Fruit fly (Drosophila melanogaster) whole organism, embryonic: ENCODE results near the gene CG46430.

ENCODE experiments used
- Ada2b ChIP-seq: fragments of 200-800 bp; sonication (Bioruptor generic); IDR thresholded peaks from 2 replicates; pipeline ENCODE4 v1.3.6; 2022; ENCODE audit warnings: missing biosample characterization, missing genetic modification characterization
- Asciz ChIP-seq: fragments of 200-800 bp; sonication (Bioruptor generic); optimal IDR thresholded peaks from 2 replicates; lab custom pipeline; 2017; ENCODE audit warnings: missing biosample characterization, mild to moderate bottlenecking, missing genetic modification characterization, missing genetic modification reagents
- CG10267 ChIP-seq: fragments of 200-800 bp; sonication (Bioruptor generic); optimal IDR thresholded peaks from 2 replicates; lab custom pipeline; 2018; ENCODE audit warnings: missing biosample characterization, mild to moderate bottlenecking, missing genetic modification characterization, moderate library complexity
- CG12391 ChIP-seq: fragments of 200-800 bp; sonication (Bioruptor generic); optimal IDR thresholded peaks from 3 replicates; lab custom pipeline; 2018; ENCODE audit warnings: missing biosample characterization, mild to moderate bottlenecking, missing genetic modification characterization, moderate library complexity
- CG14050 ChIP-seq: fragments of 200-800 bp; sonication (Bioruptor generic); IDR thresholded peaks from 3 replicates; pipeline ENCODE4 v1.3.6; 2022; ENCODE audit warnings: missing biosample characterization, missing genetic modification characterization
- CG15011 ChIP-seq: fragments of 200-800 bp; sonication (Bioruptor generic); optimal IDR thresholded peaks from 3 replicates; lab custom pipeline; 2018; ENCODE audit warnings: missing biosample characterization, mild to moderate bottlenecking, missing genetic modification characterization
- CG15269 ChIP-seq: fragments of 200-800 bp; sonication (Bioruptor generic); optimal IDR thresholded peaks from 2 replicates; lab custom pipeline; 2018; ENCODE audit warnings: missing biosample characterization, mild to moderate bottlenecking, missing genetic modification characterization, moderate library complexity
- CG1602 ChIP-seq: fragments of 200-800 bp; sonication (Bioruptor generic); optimal IDR thresholded peaks from 3 replicates; lab custom pipeline; 2016; ENCODE audit warnings: missing biosample characterization, missing genetic modification characterization
- CG1603 ChIP-seq: fragments of 200-800 bp; sonication (Bioruptor generic); optimal IDR thresholded peaks from 2 replicates; lab custom pipeline; 2019; ENCODE audit warnings: missing biosample characterization, mild to moderate bottlenecking, missing genetic modification characterization, moderate library complexity
- CG17361 ChIP-seq: fragments of 200-800 bp; sonication (Bioruptor generic); IDR thresholded peaks from 3 replicates; pipeline ENCODE4 v1.3.6; 2022; ENCODE audit warnings: missing biosample characterization, missing genetic modification characterization
- CG17385 ChIP-seq: fragments of 200-800 bp; sonication (Bioruptor generic); optimal IDR thresholded peaks from 3 replicates; lab custom pipeline; 2018; ENCODE audit warnings: missing biosample characterization, mild to moderate bottlenecking, missing genetic modification characterization
- CG2116 ChIP-seq: fragments of 200-800 bp; sonication (Bioruptor generic); optimal IDR thresholded peaks from 3 replicates; lab custom pipeline; 2018; ENCODE audit warnings: missing biosample characterization, mild to moderate bottlenecking, missing genetic modification characterization
- CG2875 ChIP-seq: fragments of 200-800 bp; sonication (Bioruptor generic); optimal IDR thresholded peaks from 2 replicates; lab custom pipeline; 2017; ENCODE audit warnings: missing biosample characterization, mild to moderate bottlenecking, missing genetic modification characterization, missing genetic modification reagents
- CG30403 ChIP-seq: fragments of 200-800 bp; sonication (Bioruptor generic); optimal IDR thresholded peaks from 3 replicates; lab custom pipeline; 2016; ENCODE audit warnings: missing biosample characterization, missing genetic modification characterization
- CG31441 ChIP-seq: fragments of 200-800 bp; sonication (Bioruptor generic); IDR thresholded peaks from 2 replicates; pipeline ENCODE4 v1.3.6; 2022; ENCODE audit warnings: missing biosample characterization, missing genetic modification characterization
- CG4424 ChIP-seq: fragments of 200-800 bp; sonication (Bioruptor generic); optimal IDR thresholded peaks from 3 replicates; lab custom pipeline; 2016; ENCODE audit warnings: missing biosample characterization, missing genetic modification characterization
- CG6689 ChIP-seq: fragments of 200-800 bp; sonication (Bioruptor generic); IDR thresholded peaks from 2 replicates; pipeline ENCODE4 v1.3.6; 2022; ENCODE audit warnings: missing biosample characterization, missing genetic modification characterization
- CG8924 ChIP-seq: fragments of 200-800 bp; optimal IDR thresholded peaks from 3 replicates; lab custom pipeline; 2019; ENCODE audit warnings: missing biosample characterization, mild to moderate bottlenecking, missing genetic modification characterization, moderate library complexity
- CHES-1-like ChIP-seq: fragments of 200-800 bp; sonication (Bioruptor generic); optimal IDR thresholded peaks from 2 replicates; lab custom pipeline; 2016; ENCODE audit warnings: missing biosample characterization, missing genetic modification characterization
- Drgx ChIP-seq: fragments of 200-800 bp; sonication (Bioruptor generic); IDR thresholded peaks from 2 replicates; pipeline ENCODE4 v1.3.6; 2022; ENCODE audit warnings: missing biosample characterization, missing genetic modification characterization
- Hr51 ChIP-seq, 2 experiments: fragments of 200-800 bp; sonication (Bioruptor generic); optimal IDR thresholded peaks; 2 replicates in 1 of 2; 3 replicates in 1 of 2; lab custom pipeline; 2016 to 2018; ENCODE audit warnings: missing biosample characterization in 2 of 2, missing genetic modification characterization in 2 of 2, mild to moderate bottlenecking in 1 of 2, moderate library complexity in 1 of 2
- Nf-YB ChIP-seq: fragments of 200-800 bp; sonication (Bioruptor generic); optimal IDR thresholded peaks from 3 replicates; lab custom pipeline; 2019; ENCODE audit warnings: missing biosample characterization, mild to moderate bottlenecking, missing genetic modification characterization, moderate library complexity
- Oli ChIP-seq: fragments of 200-800 bp; sonication (Bioruptor generic); optimal IDR thresholded peaks from 2 replicates; lab custom pipeline; 2018; ENCODE audit warnings: missing biosample characterization, mild to moderate bottlenecking, missing genetic modification characterization, moderate library complexity
- PHDP ChIP-seq: fragments of 200-800 bp; sonication (Bioruptor generic); optimal IDR thresholded peaks from 3 replicates; lab custom pipeline; 2018; ENCODE audit warnings: missing biosample characterization, mild to moderate bottlenecking, missing genetic modification characterization, moderate library complexity
- Ptx1 ChIP-seq: fragments of 200-800 bp; sonication (Bioruptor generic); IDR thresholded peaks from 2 replicates; pipeline ENCODE4 v1.3.6; 2022; ENCODE audit warnings: missing biosample characterization, missing genetic modification characterization
- Sox102F ChIP-seq: fragments of 200-800 bp; sonication (Bioruptor generic); optimal IDR thresholded peaks from 2 replicates; lab custom pipeline; 2018; ENCODE audit warnings: missing biosample characterization, mild to moderate bottlenecking, missing genetic modification characterization, moderate library complexity
- Tbp ChIP-seq: fragments of >200 bp; optimal IDR thresholded peaks from 2 replicates; lab custom pipeline; 2018; ENCODE audit warnings: missing biosample characterization, missing genetic modification characterization
- ash1 ChIP-seq: fragments of 200-800 bp; sonication (Bioruptor generic); optimal IDR thresholded peaks from 2 replicates; lab custom pipeline; 2018; ENCODE audit warnings: missing biosample characterization, mild to moderate bottlenecking, missing genetic modification characterization
- az2 ChIP-seq: fragments of 200-800 bp; sonication (Bioruptor generic); optimal IDR thresholded peaks from 3 replicates; lab custom pipeline; 2016; ENCODE audit warnings: missing biosample characterization, missing genetic modification characterization
- bsh ChIP-seq, 2 experiments: fragments of 200-800 bp; sonication (Bioruptor generic); optimal IDR thresholded peaks; 2 replicates each; lab custom pipeline; 2017 to 2018; ENCODE audit warnings: mild to moderate bottlenecking in 2 of 2, missing biosample characterization in 2 of 2, missing genetic modification characterization in 2 of 2, moderate library complexity in 1 of 2
- cg ChIP-seq: fragments of 200-800 bp; sonication (Bioruptor generic); optimal IDR thresholded peaks from 3 replicates; lab custom pipeline; 2019; ENCODE audit warnings: missing biosample characterization, mild to moderate bottlenecking, missing genetic modification characterization, moderate library complexity
- cwo ChIP-seq: fragments of 200-800 bp; sonication (Bioruptor generic); optimal IDR thresholded peaks from 3 replicates; lab custom pipeline; 2017; ENCODE audit warnings: missing biosample characterization, missing genetic modification characterization, mild to moderate bottlenecking, moderate library complexity, missing genetic modification reagents
- dimm ChIP-seq: fragments of 200-800 bp; sonication (Bioruptor generic); IDR thresholded peaks from 2 replicates; pipeline ENCODE4 v1.3.6; 2022; ENCODE audit warnings: missing biosample characterization, missing genetic modification characterization
- dm ChIP-seq: fragments of 200-800 bp; sonication (Bioruptor generic); optimal IDR thresholded peaks from 3 replicates; lab custom pipeline; 2016; ENCODE audit warnings: missing biosample characterization, missing genetic modification characterization
- dmrt99B ChIP-seq: fragments of 200-800 bp; sonication (Bioruptor generic); optimal IDR thresholded peaks from 2 replicates; lab custom pipeline; 2018; ENCODE audit warnings: missing biosample characterization, mild to moderate bottlenecking, missing genetic modification characterization, moderate library complexity
- esg ChIP-seq: fragments of 200-800 bp; sonication (Bioruptor generic); conservative IDR thresholded peaks from 2 replicates; pipeline ENCODE4 v1.3.6; 2022; ENCODE audit warnings: missing biosample characterization, missing genetic modification characterization
- eve ChIP-seq, 2 experiments: fragments of >200 bp; optimal IDR thresholded peaks; 2 replicates each; lab custom pipeline; 2017; ENCODE audit warnings: missing biosample characterization in 2 of 2, missing genetic modification characterization in 2 of 2
- ewg ChIP-seq: fragments of 200-800 bp; sonication (Bioruptor generic); optimal IDR thresholded peaks from 3 replicates; lab custom pipeline; 2017; ENCODE audit warnings: mild to moderate bottlenecking, missing biosample characterization, missing genetic modification reagents, missing genetic modification characterization
- fd96Cb ChIP-seq: fragments of 200-800 bp; sonication (Bioruptor generic); optimal IDR thresholded peaks from 2 replicates; lab custom pipeline; 2018; ENCODE audit warnings: missing biosample characterization, mild to moderate bottlenecking, missing genetic modification characterization, moderate library complexity
- gce ChIP-seq: fragments of 200-800 bp; sonication (Bioruptor generic); IDR thresholded peaks from 3 replicates; pipeline ENCODE4 v1.3.6; 2022; ENCODE audit warnings: missing biosample characterization, missing genetic modification characterization
- gem ChIP-seq: fragments of 200-800 bp; sonication (Bioruptor generic); optimal IDR thresholded peaks from 2 replicates; lab custom pipeline; 2019; ENCODE audit warnings: missing biosample characterization, mild to moderate bottlenecking, missing genetic modification characterization, moderate library complexity
- ind ChIP-seq: fragments of 200-800 bp; sonication (Bioruptor generic); optimal IDR thresholded peaks from 3 replicates; lab custom pipeline; 2016; ENCODE audit warnings: missing biosample characterization, missing genetic modification characterization
- jing ChIP-seq: fragments of 200-800 bp; sonication (Bioruptor generic); optimal IDR thresholded peaks from 2 replicates; lab custom pipeline; 2018; ENCODE audit warnings: missing biosample characterization, mild to moderate bottlenecking, missing genetic modification characterization
- lmd ChIP-seq: fragments of 200-800 bp; sonication (Bioruptor generic); IDR thresholded peaks from 2 replicates; pipeline ENCODE4 v1.3.6; 2022; ENCODE audit warnings: missing biosample characterization, missing genetic modification characterization
- ro ChIP-seq: fragments of 200-800 bp; sonication (Bioruptor generic); IDR thresholded peaks from 2 replicates; pipeline ENCODE4 v1.3.6; 2022; ENCODE audit warnings: missing biosample characterization, missing genetic modification characterization
- sc ChIP-seq, 3 experiments: fragments of >200 bp in 2 of 3; fragments of 200-800 bp in 1 of 3; sonication (Bioruptor generic) in 1 of 3; optimal IDR thresholded peaks; 2 replicates in 2 of 3; 3 replicates in 1 of 3; lab custom pipeline; 2017; ENCODE audit warnings: mild to moderate bottlenecking in 1 of 3, missing biosample characterization in 1 of 3, missing genetic modification characterization in 1 of 3, missing genetic modification reagents in 1 of 3
- tap ChIP-seq: fragments of 200-800 bp; optimal IDR thresholded peaks from 3 replicates; lab custom pipeline; 2019; ENCODE audit warnings: missing biosample characterization, mild to moderate bottlenecking, missing genetic modification characterization, moderate library complexity
- usp ChIP-seq: fragments of >200 bp; optimal IDR thresholded peaks from 2 replicates; lab custom pipeline; 2017; ENCODE audit warnings: missing biosample characterization, missing genetic modification characterization
- vnd ChIP-seq: fragments of 200-800 bp; sonication (Bioruptor generic); IDR thresholded peaks from 3 replicates; pipeline ENCODE4 v1.3.6; 2022; ENCODE audit warnings: missing biosample characterization, missing genetic modification characterization; ENCODE audit not compliant: partially characterized antibody

Gene CG46430

dm6 chr3L:10428746-10429145 lies 49.6 kb upstream of the CG46430 start (continued):
- peak; percentile 48; the same call in 1 of the 2 replicates for TF ChIP-seq Drgx (GFP tag; lab: Robert Waterston, UW)
- TF ChIP-seq gem (tag; lab: Kevin White, UChicago): peak; percentile 74
- no peak for TF ChIP-seq ro (GFP tag; lab: Robert Waterston, UW)
- no peak for TF ChIP-seq Nf-YB (GFP tag; lab: Kevin White, UChicago)
- TF ChIP-seq CG17385: peak; percentile 36
- TF ChIP-seq dimm (GFP tag; lab: Robert Waterston, UW): no peak
- no peak for TF ChIP-seq CHES-1-like (GFP tag; lab: Kevin White, UChicago)
- TF ChIP-seq ewg: peak; percentile 42
- no peak for TF ChIP-seq Ada2b (GFP tag; lab: Robert Waterston, UW)
- no peak for TF ChIP-seq vnd
- no peak for TF ChIP-seq CG14050 (GFP tag; lab: Robert Waterston, UW)
- TF ChIP-seq az2 (GFP tag; lab: Kevin White, UChicago): peak; percentile 19
- peak; percentile 3 for TF ChIP-seq Asciz (GFP tag; lab: Kevin White, UChicago)
- TF ChIP-seq Hr51 (GFP tag; optimal IDR thresholded peaks at IDR 0.05; lab: Kevin White, UChicago): peak in 1 of 2 experiments; percentile 82
- peak; percentile 74 for TF ChIP-seq Oli
- peak; percentile 85 for TF ChIP-seq Sox102F
- TF ChIP-seq fd96Cb: peak; percentile 66
- TF ChIP-seq CG8924 (tag; lab: Kevin White, UChicago): peak; percentile 59
- peak; percentile 31 for TF ChIP-seq CG1602
- TF ChIP-seq CG4424: peak; percentile 18
- 0 out of 2 replicates have a peak, but pooled peaks have one; percentile 35 for TF ChIP-seq lmd (GFP tag; lab: Robert Waterston, UW)
- TF ChIP-seq CG15269 (tag; lab: Kevin White, UChicago): peak; percentile 55
- TF ChIP-seq CG2875 (GFP tag; lab: Kevin White, UChicago): peak; percentile 13
- TF ChIP-seq CG2116: no peak
- peak; percentile 60 for TF ChIP-seq CG12391 (tag; lab: Kevin White, UChicago)
- no peak for TF ChIP-seq CG15011 (GFP tag; lab: Kevin White, UChicago)
- TF ChIP-seq cwo (GFP tag; lab: Kevin White, UChicago): peak; percentile 30
- TF ChIP-seq eve (GFP tag; optimal IDR thresholded peaks at IDR 0.05; lab: Kevin White, UChicago): peak in 1 of 2 experiments; percentile 20
- TF ChIP-seq bsh (GFP tag; optimal IDR thresholded peaks at IDR 0.05; lab: Kevin White, UChicago): peak in 1 of 2 experiments; percentile 54
- TF ChIP-seq CG10267 (tag; lab: Kevin White, UChicago): peak; percentile 3
- peak; percentile 39 for TF ChIP-seq CG30403
- TF ChIP-seq Ptx1 (GFP tag; lab: Robert Waterston, UW): 0 out of 2 replicates have a peak, but pooled peaks have one; percentile 14
- peak; percentile 69 for TF ChIP-seq PHDP (tag; lab: Kevin White, UChicago)
- no peak for TF ChIP-seq CG1603 (tag; lab: Kevin White, UChicago)
- peak; percentile 69 for TF ChIP-seq CG17361
- TF ChIP-seq CG31441 (GFP tag; lab: Robert Waterston, UW): peak; percentile 64
- no peak for TF ChIP-seq sc (optimal IDR thresholded peaks at IDR 0.05; lab: Kevin White, UChicago)
- no peak for TF ChIP-seq sc (GFP tag; optimal IDR thresholded peaks at IDR 0.05; lab: Kevin White, UChicago)
- no peak for TF ChIP-seq ash1 (GFP tag; lab: Kevin White, UChicago)
- no peak for TF ChIP-seq usp (GFP tag; lab: Kevin White, UChicago)
- no peak for TF ChIP-seq cg (GFP tag; lab: Kevin White, UChicago)
- TF ChIP-seq gce: no peak
- TF ChIP-seq CG6689 (GFP tag; lab: Robert Waterston, UW): peak; percentile 49
- peak; percentile 7 for TF ChIP-seq jing (GFP tag; lab: Kevin White, UChicago)
- peak; percentile 24 for TF ChIP-seq tap (tag; lab: Kevin White, UChicago)
- TF ChIP-seq esg (GFP tag; lab: Robert Waterston, UW): peak; percentile 36; the same call in 1 of the 2 replicates
- peak; percentile 79 for TF ChIP-seq dmrt99B
- TF ChIP-seq ind: peak; percentile 30
- TF ChIP-seq Tbp (GFP tag; lab: Kevin White, UChicago): no peak
- no peak for TF ChIP-seq dm
